Worm (Caenorhabditis elegans) whole organism, mixed stage, embryonic: ENCODE measurements around the gene T19D2.13.

Experiments used
- ceh-43 ChIP-seq: fragments of 200-800 bp; sonication (Bioruptor generic); optimal IDR thresholded peaks from 2 replicates; lab custom pipeline; 2018; ENCODE audit warnings: mild to moderate bottlenecking, missing genetic modification characterization, moderate library complexity, missing compliant biosample characterization
- ces-1 ChIP-seq: fragments of 150-350 bp; optimal IDR thresholded peaks from 2 replicates; lab custom pipeline; 2014; ENCODE audit warnings: missing biosample characterization, missing genetic modification reagents, missing genetic modification characterization
- lin-13 ChIP-seq: fragments of 150-350 bp; optimal IDR thresholded peaks from 2 replicates; lab custom pipeline; 2014; ENCODE audit warnings: missing biosample characterization, missing genetic modification characterization
- lsy-2 ChIP-seq: fragments of 150-350 bp; optimal IDR thresholded peaks from 2 replicates; lab custom pipeline; 2014; ENCODE audit warnings: missing biosample characterization, missing genetic modification characterization
- nhr-237 ChIP-seq: fragments of 150-350 bp; optimal IDR thresholded peaks from 2 replicates; lab custom pipeline; 2014; ENCODE audit warnings: missing biosample characterization, missing genetic modification characterization
- nhr-28 ChIP-seq: fragments of 150-350 bp; optimal IDR thresholded peaks from 2 replicates; lab custom pipeline; 2014; ENCODE audit warnings: missing biosample characterization, missing genetic modification characterization

- TF ChIP-seq nhr-28 (tag; lab: Kevin White, UChicago) (no peak), ceh-43 (no peak), lsy-2 (no peak), ces-1 (no peak), lin-13 (tag; lab: Kevin White, UChicago) (no peak), nhr-237 (no peak)
These were observed 9.5 kb downstream of the T19D2.13 start for ce11 chrX:3932694-3933093.
